Worm (Caenorhabditis elegans): ENCODE results near the gene del-2.
"Not testable (repeated sequence)": the region's sequence is repeated elsewhere in the genome, so short reads cannot be mapped to it uniquely, and the experiment has no call there.

Gene del-2

ce11 chrIV:9595779-9596406 lies 45.9 kb downstream of the del-2 start, which contains the start of the genes F27C8.3 and F27C8.2:
F27C8.3 (minus strand) TSS chrIV:9595879.
F27C8.2 (plus strand) TSS chrIV:9596356.
- not testable (repeated sequence) for TF ChIP-seq ceh-39 (tag; optimal IDR thresholded peaks at IDR 0.05); nhr-12 (tag; optimal IDR thresholded peaks at IDR 0.05); ham-2 (GFP tag; optimal IDR thresholded peaks at IDR 0.05)

- TF ChIP-seq blmp-1 (tag; optimal IDR thresholded peaks at IDR 0.05), result no peak
- no peak for TF ChIP-seq bed-3 (GFP tag; optimal IDR thresholded peaks at IDR 0.05)
- TF ChIP-seq unc-120 (tag; optimal IDR thresholded peaks at IDR 0.05; ENCODE audit: poor library complexity, severe bottlenecking), result no peak
- no peak for TF ChIP-seq unc-62 (GFP tag; optimal IDR thresholded peaks at IDR 0.05)
- no peak for TF ChIP-seq pha-4 (tag; optimal IDR thresholded peaks at IDR 0.05)
- no peak for TF ChIP-seq nhr-12 (tag; optimal IDR thresholded peaks at IDR 0.05)
- no peak for TF ChIP-seq ztf-11 (tag; optimal IDR thresholded peaks at IDR 0.05)
- TF ChIP-seq cnd-1 (tag; optimal IDR thresholded peaks at IDR 0.05), result no peak
- TF ChIP-seq lin-32 (GFP tag; optimal IDR thresholded peaks at IDR 0.05), result no peak
- TF ChIP-seq lsy-2 (tag; optimal IDR thresholded peaks at IDR 0.05), result no peak
- no peak for TF ChIP-seq flh-1 (GFP tag; optimal IDR thresholded peaks at IDR 0.05)
- TF ChIP-seq ceh-39 (tag; optimal IDR thresholded peaks at IDR 0.05), result no peak
- TF ChIP-seq sptf-1 (tag; optimal IDR thresholded peaks at IDR 0.05), result no peak
- TF ChIP-seq ces-1 (GFP tag; optimal IDR thresholded peaks at IDR 0.05), result no peak
These were observed 48.4 kb downstream of the del-2 start, which contains the start of gene spp-18 for ce11 chrIV:9593456-9593855. spp-18 (plus strand) TSS chrIV:9593712.

DNA sequence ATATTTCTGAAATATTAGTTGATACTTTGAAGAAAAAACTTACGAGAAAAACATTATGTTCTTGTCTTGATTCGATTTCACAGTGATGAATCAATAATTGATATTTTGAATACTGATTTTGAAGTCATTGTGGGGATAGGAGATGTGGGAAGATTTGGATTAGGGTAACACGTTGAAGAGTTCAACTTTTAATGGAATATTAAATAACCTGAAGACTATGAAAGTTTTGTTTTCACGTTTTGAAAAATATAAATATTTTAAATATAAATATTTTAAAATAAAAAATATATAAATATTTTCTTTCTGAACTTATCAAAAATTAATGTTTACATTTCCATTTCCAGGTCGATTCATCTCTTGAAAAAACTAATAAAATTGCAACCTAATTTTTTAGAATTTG lies 49.4 kb downstream of the del-2 start, which contains the start of gene pei-1:
Gene pei-1, minus strand, starts transcription at position 101 of the 400 bp plus-strand sequence.
- no peak for TF ChIP-seq nhr-12 (tag; optimal IDR thresholded peaks at IDR 0.05)
- TF ChIP-seq elt-1 (tag; optimal IDR thresholded peaks at IDR 0.05; ENCODE audit: borderline replicate concordance, insufficient read depth), result no peak
- no peak for TF ChIP-seq cnd-1 (tag; optimal IDR thresholded peaks at IDR 0.05)
- no peak for TF ChIP-seq lin-13 (tag; optimal IDR thresholded peaks at IDR 0.05)
- no peak for TF ChIP-seq mab-5 (tag; optimal IDR thresholded peaks at IDR 0.05)
- TF ChIP-seq nhr-76 (tag; optimal IDR thresholded peaks at IDR 0.05), result no peak
- no peak for TF ChIP-seq hlh-1 (tag; optimal IDR thresholded peaks at IDR 0.05)
- TF ChIP-seq zip-8 (tag; optimal IDR thresholded peaks at IDR 0.05), result no peak
- no peak for TF ChIP-seq M03D4.4 (tag; optimal IDR thresholded peaks at IDR 0.05)
- no peak for TF ChIP-seq sem-2 (GFP tag; optimal IDR thresholded peaks at IDR 0.05)
- TF ChIP-seq ceh-43 (GFP tag; optimal IDR thresholded peaks at IDR 0.05), result no peak
- no peak for TF ChIP-seq snpc-4 (tag; optimal IDR thresholded peaks at IDR 0.05)
- TF ChIP-seq lin-32 (GFP tag; optimal IDR thresholded peaks at IDR 0.05), result no peak
- no peak for TF ChIP-seq ztf-11 (tag; optimal IDR thresholded peaks at IDR 0.05)
- no peak for TF ChIP-seq elt-3 (tag; optimal IDR thresholded peaks at IDR 0.05)

ce11 chrIV:9588784-9589457 lies 52.9 kb downstream of the del-2 start, which contains the start of gene trcs-1:
trcs-1 (minus strand) TSS chrIV:9588834.
- TF ChIP-seq elt-3 (tag; optimal IDR thresholded peaks at IDR 0.05), result no peak
- TF ChIP-seq mab-5 (tag; optimal IDR thresholded peaks at IDR 0.05), result no peak
- no peak for TF ChIP-seq sptf-1 (tag; optimal IDR thresholded peaks at IDR 0.05)
- no peak for TF ChIP-seq hlh-1 (tag; optimal IDR thresholded peaks at IDR 0.05)
- TF ChIP-seq mls-2 (tag; optimal IDR thresholded peaks at IDR 0.05), result no peak
- no peak for TF ChIP-seq mep-1 (tag; optimal IDR thresholded peaks at IDR 0.05)
- TF ChIP-seq flh-1 (GFP tag; optimal IDR thresholded peaks at IDR 0.05), result no peak
- TF ChIP-seq elt-1 (tag; optimal IDR thresholded peaks at IDR 0.05; ENCODE audit: borderline replicate concordance, insufficient read depth), result no peak
- TF ChIP-seq nhr-2 (tag; optimal IDR thresholded peaks at IDR 0.05), result no peak
- no peak for TF ChIP-seq unc-62 (GFP tag; optimal IDR thresholded peaks at IDR 0.05)
- TF ChIP-seq lin-32 (GFP tag; optimal IDR thresholded peaks at IDR 0.05), result no peak
- TF ChIP-seq unc-39 (tag; optimal IDR thresholded peaks at IDR 0.05), result no peak
- no peak for TF ChIP-seq nhr-237 (tag; optimal IDR thresholded peaks at IDR 0.05)
- TF ChIP-seq tbx-8 (GFP tag; optimal IDR thresholded peaks at IDR 0.05), result no peak
